Worm (Caenorhabditis elegans) whole organism, L3 larva: ENCODE data around the gene fbxa-194.

ENCODE experiments used
- elt-2 ChIP-seq: sonication (generic microtip); optimal IDR thresholded peaks from 2 replicates; lab custom pipeline; 2016; ENCODE audit warnings: missing genetic modification reagents, mild to moderate bottlenecking, missing genetic modification characterization, missing compliant biosample characterization
- elt-3 ChIP-seq, 3 experiments: fragments of 150-350 bp in 1 of 3; sonication (generic microtip) in 2 of 3; optimal IDR thresholded peaks; 2 replicates in 2 of 3; 4 replicates in 1 of 3; lab custom pipeline; 2014 to 2017; ENCODE audit warnings: missing biosample characterization in 3 of 3, missing genetic modification characterization in 3 of 3
- nhr-237 ChIP-seq: fragments of 150-350 bp; optimal IDR thresholded peaks from 2 replicates; lab custom pipeline; 2014; ENCODE audit warnings: missing biosample characterization, missing genetic modification characterization
- nhr-28 ChIP-seq: fragments of 150-350 bp; optimal IDR thresholded peaks from 2 replicates; lab custom pipeline; 2014; ENCODE audit warnings: missing biosample characterization, missing genetic modification characterization
- pha-4 ChIP-seq: fragments of 150-350 bp; optimal IDR thresholded peaks from 2 replicates; lab custom pipeline; 2014; ENCODE audit warnings: missing biosample characterization, missing genetic modification reagents, missing genetic modification characterization
- pqm-1 ChIP-seq: fragments of 150-350 bp; optimal IDR thresholded peaks from 2 replicates; lab custom pipeline; 2017; ENCODE audit warnings: missing biosample characterization, missing genetic modification characterization, inconsistent platforms
- sea-2 ChIP-seq: fragments of 150-350 bp; sonication (generic microtip); optimal IDR thresholded peaks from 4 replicates; lab custom pipeline; 2014; ENCODE audit warnings: missing biosample characterization, missing genetic modification reagents, missing genetic modification characterization
- unc-62 ChIP-seq: fragments of 150-350 bp; sonication (generic microtip); optimal IDR thresholded peaks from 4 replicates; lab custom pipeline; 2014; ENCODE audit warnings: missing biosample characterization, missing genetic modification reagents, missing genetic modification characterization
- zag-1 ChIP-seq: fragments of 150-350 bp; optimal IDR thresholded peaks from 2 replicates; lab custom pipeline; 2014; ENCODE audit warnings: missing biosample characterization, missing genetic modification characterization

- no peak for TF ChIP-seq pqm-1 (tag; lab: Kevin White, UChicago)
- TF ChIP-seq sea-2 (GFP tag; lab: Kevin White, UChicago), result no peak
- TF ChIP-seq nhr-28 (tag; lab: Kevin White, UChicago), result no peak
- no peak for TF ChIP-seq nhr-237 (tag; lab: Kevin White, UChicago)
- TF ChIP-seq elt-3 (tag; optimal IDR thresholded peaks at IDR 0.05; lab: Kevin White, UChicago), result no peak
- no peak for TF ChIP-seq elt-2 (tag; lab: Kevin White, UChicago)
- no peak for TF ChIP-seq zag-1 (tag; lab: Kevin White, UChicago)
- no peak for TF ChIP-seq pha-4
- TF ChIP-seq unc-62 (GFP tag; lab: Kevin White, UChicago), result no peak
Measured at ce11 chrV:19759282-19759681, 19.2 kb downstream of the fbxa-194 start.
